Fruit fly (Drosophila melanogaster) whole organism, embryonic: ENCODE measurements around the gene CG4404.

Experiments used
- CG10462 ChIP-seq: fragments of 200-800 bp; sonication (Bioruptor generic); optimal IDR thresholded peaks from 2 replicates; lab custom pipeline; 2016; ENCODE audit warnings: missing biosample characterization, missing genetic modification characterization
- CG14710 ChIP-seq: fragments of 200-800 bp; sonication (Bioruptor generic); optimal IDR thresholded peaks from 3 replicates; lab custom pipeline; 2019; ENCODE audit warnings: missing biosample characterization, mild to moderate bottlenecking, missing genetic modification characterization, moderate library complexity
- CG31224 ChIP-seq: fragments of 200-800 bp; sonication (Bioruptor generic); IDR thresholded peaks from 2 replicates; pipeline ENCODE4 v1.3.6; 2022; ENCODE audit warnings: missing biosample characterization, missing genetic modification characterization
- CG3838 ChIP-seq: fragments of 200-800 bp; sonication (Bioruptor generic); optimal IDR thresholded peaks from 3 replicates; lab custom pipeline; 2016; ENCODE audit warnings: missing biosample characterization, missing genetic modification characterization
- CG43689 ChIP-seq: fragments of 200-800 bp; sonication (Bioruptor generic); IDR thresholded peaks from 2 replicates; pipeline ENCODE4 v1.3.6; 2022; ENCODE audit warnings: missing biosample characterization, missing genetic modification characterization
- dm ChIP-seq: fragments of 200-800 bp; sonication (Bioruptor generic); optimal IDR thresholded peaks from 3 replicates; lab custom pipeline; 2016; ENCODE audit warnings: missing biosample characterization, missing genetic modification characterization
- mld ChIP-seq: fragments of 200-800 bp; sonication (Bioruptor generic); IDR thresholded peaks from 3 replicates; pipeline ENCODE4 v1.3.6; 2022; ENCODE audit warnings: missing biosample characterization, missing genetic modification characterization; ENCODE audit not compliant: partially characterized antibody

DNA sequence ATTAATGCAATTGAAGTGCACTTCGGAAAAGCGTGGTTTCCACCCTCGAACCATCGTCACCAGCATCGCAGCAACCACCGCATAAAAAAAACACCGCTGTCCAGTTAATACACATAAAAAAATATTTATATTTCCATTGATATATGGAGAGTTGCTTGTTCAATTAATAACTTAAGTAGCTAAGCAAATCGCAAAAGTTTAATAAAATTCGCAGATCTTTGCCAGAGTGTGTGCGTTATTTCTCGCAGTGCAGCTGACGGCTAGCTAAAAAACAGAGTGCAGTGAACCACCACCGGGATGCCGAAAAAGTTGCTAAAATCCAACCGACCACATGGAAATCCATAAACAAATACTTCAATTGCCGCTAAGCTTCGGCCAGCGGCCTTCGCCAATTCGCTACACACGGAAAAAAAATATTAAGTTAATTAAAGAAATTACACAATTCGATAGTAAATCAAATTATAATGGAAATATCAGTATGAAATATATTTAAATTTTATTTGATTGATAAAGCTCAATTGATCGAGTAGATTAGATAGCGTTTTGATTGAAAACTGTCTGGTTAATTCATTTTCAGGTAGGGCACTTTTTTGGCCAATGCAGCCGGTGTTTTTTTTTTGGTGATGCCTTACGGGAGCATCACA is 17.6 kb upstream of the CG4404 start:
- no peak for TF ChIP-seq CG10462
- no peak for TF ChIP-seq CG31224
- peak; percentile 35 for TF ChIP-seq CG14710 (tag; lab: Kevin White, UChicago)
- no peak for TF ChIP-seq CG3838 (GFP tag; lab: Kevin White, UChicago)
- TF ChIP-seq mld (GFP tag; lab: Robert Waterston, UW), result no peak
- no peak for TF ChIP-seq dm (GFP tag; lab: Kevin White, UChicago)
- TF ChIP-seq CG43689 (GFP tag; lab: Robert Waterston, UW), result no peak
